Worm (Caenorhabditis elegans): ENCODE measurements around the gene Y25C1A.8.

DNA sequence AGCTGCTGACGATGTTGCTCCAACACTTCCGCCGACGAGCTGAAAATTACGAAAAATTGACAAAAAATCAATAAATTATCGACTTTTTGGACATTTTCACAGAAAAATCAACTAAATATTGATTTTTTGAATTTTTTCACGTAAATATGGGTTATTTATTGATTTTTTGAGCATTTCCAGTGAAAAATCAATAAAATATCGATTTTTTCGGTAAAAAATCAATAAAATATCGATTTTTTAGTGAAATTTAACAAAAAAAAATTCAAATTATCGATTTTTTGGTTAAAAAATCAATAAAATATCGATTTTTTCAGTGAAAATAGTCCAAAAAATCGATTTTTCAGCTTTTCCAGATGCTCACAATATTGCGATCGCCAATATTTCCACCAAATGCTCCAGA is 6.6 kb downstream of the Y25C1A.8 start:
- TF ChIP-seq W03F9.2 (tag; optimal IDR thresholded peaks at IDR 0.05) = no peak
- TF ChIP-seq him-1 (tag; optimal IDR thresholded peaks at IDR 0.05) = no peak
